Worm (Caenorhabditis elegans): ENCODE measurements around the gene F58A6.5.

ce11 chrII:5156983-5157382 is 8.7 kb upstream of the F58A6.5 start, which contains the start of gene msp-45:
- TF ChIP-seq W03F9.2 (tag; optimal IDR thresholded peaks at IDR 0.05) = no peak
- no peak for TF ChIP-seq dao-5 (tag; optimal IDR thresholded peaks at IDR 0.05)
- TF ChIP-seq him-1 (tag; optimal IDR thresholded peaks at IDR 0.05) = no peak
